Worm (Caenorhabditis elegans) whole organism, L4 larva: ENCODE results near the gene ifa-4.

Source experiments
- ceh-44 ChIP-seq: fragments of 200-800 bp; sonication (Bioruptor generic); IDR thresholded peaks from 2 replicates; pipeline ENCODE4 v1.3.6; 2022; ENCODE audit warnings: missing genetic modification reagents, missing genetic modification characterization, missing compliant biosample characterization
- ces-1 ChIP-seq: fragments of 150-350 bp; sonication (generic microtip); optimal IDR thresholded peaks from 4 replicates; lab custom pipeline; 2014; ENCODE audit warnings: missing biosample characterization, missing genetic modification reagents, missing genetic modification characterization
- daf-19 ChIP-seq: fragments of 200-800 bp; sonication (Bioruptor generic); conservative IDR thresholded peaks from 2 replicates; pipeline ENCODE4 v1.3.6; 2022; ENCODE audit warnings: missing genetic modification characterization, missing compliant biosample characterization
- dmd-6 ChIP-seq: fragments of 200-800 bp; sonication (Bioruptor generic); IDR thresholded peaks from 2 replicates; pipeline ENCODE4 v1.3.6; 2022; ENCODE audit warnings: missing genetic modification reagents, missing genetic modification characterization, missing compliant biosample characterization
- fkh-10 ChIP-seq: fragments of 150-350 bp; optimal IDR thresholded peaks from 2 replicates; lab custom pipeline; 2014; ENCODE audit warnings: missing biosample characterization, missing genetic modification reagents, missing genetic modification characterization
- nhr-10 ChIP-seq: fragments of 150-350 bp; optimal IDR thresholded peaks from 2 replicates; lab custom pipeline; 2014; ENCODE audit warnings: missing biosample characterization, missing genetic modification characterization
- nhr-11 ChIP-seq: fragments of 150-350 bp; optimal IDR thresholded peaks from 2 replicates; lab custom pipeline; 2014; ENCODE audit warnings: missing biosample characterization, missing genetic modification characterization
- nhr-237 ChIP-seq: sonication (generic microtip); optimal IDR thresholded peaks from 2 replicates; lab custom pipeline; 2017; ENCODE audit warnings: missing biosample characterization, missing genetic modification characterization
- nhr-76 ChIP-seq: fragments of 150-350 bp; optimal IDR thresholded peaks from 2 replicates; lab custom pipeline; 2014; ENCODE audit warnings: missing biosample characterization, missing genetic modification characterization
- pha-4 ChIP-seq, 2 experiments: fragments of 150-350 bp in 1 of 2; fragments of 200-800 bp in 1 of 2; sonication (Bioruptor generic) in 1 of 2; IDR thresholded peaks in 1 of 2; optimal IDR thresholded peaks in 1 of 2; 2 replicates each; pipeline versions ENCODE4 v1.3.6 to Lab custom; 2014 to 2022; ENCODE audit warnings: missing genetic modification characterization in 2 of 2, missing genetic modification reagents in 2 of 2, missing biosample characterization in 1 of 2, missing compliant biosample characterization in 1 of 2
- zag-1 ChIP-seq: fragments of 150-350 bp; optimal IDR thresholded peaks from 2 replicates; lab custom pipeline; 2014; ENCODE audit warnings: missing biosample characterization, missing genetic modification characterization
- zfp-2 ChIP-seq: sonication (generic microtip); optimal IDR thresholded peaks from 2 replicates; lab custom pipeline; 2016; ENCODE audit warnings: mild to moderate bottlenecking, missing genetic modification characterization, missing compliant biosample characterization

ce11 chrX:4875296-4875695 is 40.5 kb downstream of the ifa-4 start:
- TF ChIP-seq zfp-2 (tag; lab: Kevin White, UChicago) (no peak), nhr-10 (tag; lab: Kevin White, UChicago) (no peak), fkh-10 (GFP tag; lab: Kevin White, UChicago) (no peak), nhr-76 (tag; lab: Kevin White, UChicago) (no peak), zag-1 (tag; lab: Kevin White, UChicago) (no peak), nhr-237 (tag; lab: Kevin White, UChicago) (no peak), ceh-44 (GFP tag; lab: Robert Waterston, UW) (no peak), pha-4 (GFP tag; IDR thresholded peaks at IDR 0.05; lab: Robert Waterston, UW) (no peak), pha-4 (tag; optimal IDR thresholded peaks at IDR 0.05; lab: Kevin White, UChicago) (no peak), nhr-11 (no peak), dmd-6 (GFP tag; lab: Robert Waterston, UW) (no peak), daf-19 (GFP tag; lab: Robert Waterston, UW) (no peak), ces-1 (no peak)
